Comparison of ENCODE assay signal across 2 worm cellular contexts in genomic region chrX:5709205-5709604, ce11.
TF ChIP-seq lines count a peak whose summit lies in the region.

No protein-coding gene starts in this region.

TF ChIP-seq in whole organism, L4 larva, 104 proteins besides CTCF, POLR2A, EP300 and RAD21 (continued from another document):
- TF ChIP-seq madf-9 (GFP tag; conservative IDR thresholded peaks at IDR 0.05; lab: Robert Waterston, UW) (peak; percentile 59; the same call in 1 of the 2 replicates), F37D6.2 (tag; optimal IDR thresholded peaks at IDR 0.05; lab: Kevin White, UChicago) (no peak), lim-7 (GFP tag; IDR thresholded peaks at IDR 0.05; lab: Robert Waterston, UW) (peak; percentile 64), lir-3 (tag; optimal IDR thresholded peaks at IDR 0.05; lab: Kevin White, UChicago) (no peak), saeg-2 (GFP tag; IDR thresholded peaks at IDR 0.05; lab: Robert Waterston, UW) (no peak), php-3 (GFP tag; IDR thresholded peaks at IDR 0.05; lab: Robert Waterston, UW) (no peak), F44E2.7 (GFP tag; IDR thresholded peaks at IDR 0.05; lab: Robert Waterston, UW) (0 out of 2 replicates have a peak, but pooled peaks have one; percentile 53), ama-1 (optimal IDR thresholded peaks at IDR 0.05; lab: Kevin White, UChicago) (no peak), daf-8 (GFP tag; IDR thresholded peaks at IDR 0.05; lab: Robert Waterston, UW) (no peak), ZK337.2 (GFP tag; IDR thresholded peaks at IDR 0.05; lab: Robert Waterston, UW) (no peak)

TF ChIP-seq in whole organism, young adult, 124 proteins besides CTCF, POLR2A, EP300 and RAD21 (continued from another document):
- TF ChIP-seq ztf-25 (GFP tag; IDR thresholded peaks at IDR 0.05; lab: Robert Waterston, UW) (peak; percentile 54; the same call in 1 of the 2 replicates), xnd-1 (tag; optimal IDR thresholded peaks at IDR 0.05; lab: Kevin White, UChicago) (no peak), efl-1 (GFP tag; optimal IDR thresholded peaks at IDR 0.05; lab: Kevin White, UChicago) (no peak), nfya-2 (GFP tag; IDR thresholded peaks at IDR 0.05; lab: Robert Waterston, UW) (no peak), ccch-3 (GFP tag; optimal IDR thresholded peaks at IDR 0.05; lab: Kevin White, UChicago) (no peak), lin-54 (GFP tag; optimal IDR thresholded peaks at IDR 0.05; lab: Kevin White, UChicago) (no peak), ztf-18 (tag; optimal IDR thresholded peaks at IDR 0.05; lab: Kevin White, UChicago) (peak; percentile 24), bed-2 (GFP tag; IDR thresholded peaks at IDR 0.05; lab: Robert Waterston, UW) (no peak), hmg-20 (GFP tag; IDR thresholded peaks at IDR 0.05; lab: Robert Waterston, UW) (no peak), attf-6 (GFP tag; IDR thresholded peaks at IDR 0.05; lab: Robert Waterston, UW) (no peak), D2030.7 (GFP tag; IDR thresholded peaks at IDR 0.05; lab: Robert Waterston, UW) (peak; percentile 82), unc-130 (GFP tag; optimal IDR thresholded peaks at IDR 0.05; lab: Kevin White, UChicago) (no peak), ama-1 (optimal IDR thresholded peaks at IDR 0.05; lab: Kevin White, UChicago) (no peak), ama-1 (GFP tag; optimal IDR thresholded peaks at IDR 0.05; lab: Kevin White, UChicago) (peak in 1 of 2 experiments; percentile 32), ztf-26 (tag; optimal IDR thresholded peaks at IDR 0.05; lab: Kevin White, UChicago) (no peak), madf-8 (GFP tag; conservative IDR thresholded peaks at IDR 0.05; lab: Robert Waterston, UW) (no peak), rpc-1 (optimal IDR thresholded peaks at IDR 0.05; lab: Kevin White, UChicago) (peak; percentile 71), rpc-1 (tag; optimal IDR thresholded peaks at IDR 0.05; lab: Kevin White, UChicago) (peak; percentile 94), akir-1 (GFP tag; optimal IDR thresholded peaks at IDR 0.05; lab: Kevin White, UChicago) (no peak), B0336.3 (GFP tag; IDR thresholded peaks at IDR 0.05; lab: Robert Waterston, UW) (no peak), F55B11.4 (tag; optimal IDR thresholded peaks at IDR 0.05; lab: Kevin White, UChicago; ENCODE audit: borderline replicate concordance, insufficient read depth) (no peak), attf-5 (GFP tag; optimal IDR thresholded peaks at IDR 0.05; lab: Kevin White, UChicago) (no peak), lin-35 (GFP tag; optimal IDR thresholded peaks at IDR 0.05; lab: Kevin White, UChicago) (no peak), mcd-1 (GFP tag; IDR thresholded peaks at IDR 0.05; lab: Robert Waterston, UW) (no peak), tbp1 (GFP tag; optimal IDR thresholded peaks at IDR 0.05; lab: Kevin White, UChicago) (peak; percentile 89), hrde-1 (tag; optimal IDR thresholded peaks at IDR 0.05; lab: Kevin White, UChicago; ENCODE audit: borderline replicate concordance) (no peak), Y56A3A.18 (GFP tag; IDR thresholded peaks at IDR 0.05; lab: Robert Waterston, UW) (0 out of 2 replicates have a peak, but pooled peaks have one; percentile 61), madf-6 (GFP tag; IDR thresholded peaks at IDR 0.05; lab: Robert Waterston, UW) (peak; percentile 47), dpl-1 (GFP tag; optimal IDR thresholded peaks at IDR 0.05; lab: Kevin White, UChicago) (no peak), nfya-1 (tag; optimal IDR thresholded peaks at IDR 0.05; lab: Kevin White, UChicago; ENCODE audit: borderline replicate concordance, insufficient read depth) (no peak), ets-4 (GFP tag; optimal IDR thresholded peaks at IDR 0.05; lab: Kevin White, UChicago) (no peak), lin-26 (GFP tag; IDR thresholded peaks at IDR 0.05; lab: Robert Waterston, UW) (peak; percentile 79), nhr-120 (GFP tag; IDR thresholded peaks at IDR 0.05; lab: Robert Waterston, UW) (0 out of 2 replicates have a peak, but pooled peaks have one; percentile 38), cebp-2 (GFP tag; IDR thresholded peaks at IDR 0.05; lab: Robert Waterston, UW) (no peak), F23B12.7 (tag; optimal IDR thresholded peaks at IDR 0.05; lab: Kevin White, UChicago; ENCODE audit: insufficient read depth) (no peak), lir-1 (GFP tag; conservative IDR thresholded peaks at IDR 0.05; lab: Robert Waterston, UW) (no peak), ztf-22 (GFP tag; optimal IDR thresholded peaks at IDR 0.05; lab: Kevin White, UChicago) (no peak), nhr-27 (tag; optimal IDR thresholded peaks at IDR 0.05; lab: Kevin White, UChicago) (no peak), rcor-1 (GFP tag; IDR thresholded peaks at IDR 0.05; lab: Robert Waterston, UW) (peak; percentile 30; the same call in 1 of the 2 replicates), ceh-79 (tag; optimal IDR thresholded peaks at IDR 0.05; lab: Kevin White, UChicago) (no peak), nfyb-1 (GFP tag; IDR thresholded peaks at IDR 0.05; lab: Robert Waterston, UW) (0 out of 2 replicates have a peak, but pooled peaks have one; percentile 20), nhr-179 (tag; optimal IDR thresholded peaks at IDR 0.05; lab: Kevin White, UChicago) (no peak), F39B2.1 (GFP tag; IDR thresholded peaks at IDR 0.05; lab: Robert Waterston, UW) (no peak), ceh-58 (GFP tag; IDR thresholded peaks at IDR 0.05; lab: Robert Waterston, UW) (no peak), snpc-3.4 (tag; optimal IDR thresholded peaks at IDR 0.05; lab: Kevin White, UChicago) (no peak), B0035.1 (tag; optimal IDR thresholded peaks at IDR 0.05; lab: Kevin White, UChicago) (no peak), mes-4 (tag; optimal IDR thresholded peaks at IDR 0.05; lab: Kevin White, UChicago) (peak; percentile 22)
